Fruit fly (Drosophila melanogaster): Measurements from ENCODE around the gene CG5391.

CG5391 gene

dm6 chr3R:22358810-22359209 lies 24.9 kb upstream of the CG5391 start (continued):
- TF ChIP-seq zfh1 (GFP tag; IDR thresholded peaks at IDR 0.05) (peak; percentile 80), gsb-n (tag; optimal IDR thresholded peaks at IDR 0.05) (peak; percentile 74), Hmx (GFP tag; optimal IDR thresholded peaks at IDR 0.05) (no peak), Kr (GFP tag; optimal IDR thresholded peaks at IDR 0.05) (peak; percentile 39), CG10366 (GFP tag; IDR thresholded peaks at IDR 0.05) (peak; percentile 50), CG1647 (GFP tag; optimal IDR thresholded peaks at IDR 0.05) (peak; percentile 20), CHES-1-like (GFP tag; optimal IDR thresholded peaks at IDR 0.05) (peak; percentile 17), Myb (GFP tag; optimal IDR thresholded peaks at IDR 0.05) (no peak), Awh (GFP tag; IDR thresholded peaks at IDR 0.05) (peak; percentile 83), CG9876 (GFP tag; optimal IDR thresholded peaks at IDR 0.05) (peak; percentile 6), CG2199 (GFP tag; IDR thresholded peaks at IDR 0.05) (peak; percentile 91; the same call in 2 of the 3 replicates), CG13123 (GFP tag; optimal IDR thresholded peaks at IDR 0.05) (peak; percentile 69), CG15601 (tag; optimal IDR thresholded peaks at IDR 0.05) (peak; percentile 86), kah (GFP tag; optimal IDR thresholded peaks at IDR 0.05) (peak; percentile 32), prd (optimal IDR thresholded peaks at IDR 0.05) (no peak), prd (GFP tag; IDR thresholded peaks at IDR 0.05) (peak; percentile 79), CG11560 (tag; IDR thresholded peaks at IDR 0.05) (0 out of 3 replicates have a peak, but pooled peaks have one; percentile 39), nerfin-1 (tag; optimal IDR thresholded peaks at IDR 0.05) (peak; percentile 69), CG11696 (GFP tag; IDR thresholded peaks at IDR 0.05) (peak; percentile 66; the same call in 1 of the 2 replicates), CG34376 (GFP tag; optimal IDR thresholded peaks at IDR 0.05) (peak; percentile 1), ham (GFP tag; IDR thresholded peaks at IDR 0.05) (no peak), CG31388 (GFP tag; optimal IDR thresholded peaks at IDR 0.05) (peak; percentile 13), ind (GFP tag; optimal IDR thresholded peaks at IDR 0.05) (peak; percentile 47), dan (GFP tag; IDR thresholded peaks at IDR 0.05) (no peak), CG7928 (GFP tag; optimal IDR thresholded peaks at IDR 0.05) (no peak), abd-A (tag; optimal IDR thresholded peaks at IDR 0.05) (no peak), CG2875 (GFP tag; optimal IDR thresholded peaks at IDR 0.05) (peak; percentile 82), Adf1 (GFP tag; IDR thresholded peaks at IDR 0.05) (no peak), Antp (GFP tag; optimal IDR thresholded peaks at IDR 0.05) (peak; percentile 20), gcm (GFP tag; optimal IDR thresholded peaks at IDR 0.05) (peak; percentile 57), Taf1 (GFP tag; IDR thresholded peaks at IDR 0.05) (no peak; the same call in 1 of the 2 replicates), Hmr (GFP tag; optimal IDR thresholded peaks at IDR 0.05) (peak; percentile 32), gro (GFP tag; optimal IDR thresholded peaks at IDR 0.05) (peak; percentile 20), Ets65A (GFP tag) (no peak), Sox100B (GFP tag; optimal IDR thresholded peaks at IDR 0.05) (peak; percentile 77), Hr78 (GFP tag; optimal IDR thresholded peaks at IDR 0.05) (peak in 1 of 2 experiments; percentile 34), fu2 (GFP tag; optimal IDR thresholded peaks at IDR 0.05) (no peak), grn (GFP tag; optimal IDR thresholded peaks at IDR 0.05) (peak; percentile 47), ssp (GFP tag; IDR thresholded peaks at IDR 0.05) (peak; percentile 35; the same call in 1 of the 2 replicates), shn (GFP tag; optimal IDR thresholded peaks at IDR 0.05) (peak; percentile 36), phol (tag; optimal IDR thresholded peaks at IDR 0.05) (peak; percentile 67), ac (GFP tag; optimal IDR thresholded peaks at IDR 0.05) (peak; percentile 57), CG12155 (GFP tag; optimal IDR thresholded peaks at IDR 0.05) (peak; percentile 36), sna (GFP tag; IDR thresholded peaks at IDR 0.05; ENCODE audit: partially characterized antibody) (no peak), zfh2 (GFP tag; optimal IDR thresholded peaks at IDR 0.05) (no peak), Dip2 (GFP tag; IDR thresholded peaks at IDR 0.05) (no peak), eyg (GFP tag; optimal IDR thresholded peaks at IDR 0.05) (peak; percentile 5), Ravus (GFP tag; IDR thresholded peaks at IDR 0.05) (no peak; the same call in 1 of the 2 replicates), CG42726 (GFP tag; IDR thresholded peaks at IDR 0.05; ENCODE audit: partially characterized antibody) (no peak), ken (GFP tag; IDR thresholded peaks at IDR 0.05) (peak; percentile 59; the same call in 2 of the 3 replicates), CG4730 (GFP tag; IDR thresholded peaks at IDR 0.05) (peak; percentile 71), CG8924 (tag; optimal IDR thresholded peaks at IDR 0.05) (peak; percentile 72)

All from whole organism, embryonic.